Fruit fly (Drosophila melanogaster) whole organism, embryonic: ENCODE results near the gene Mtp.

Experiments
- ATbp ChIP-seq: fragments of 200-800 bp; sonication (Bioruptor generic); optimal IDR thresholded peaks from 2 replicates; lab custom pipeline; 2017; ENCODE audit warnings: missing biosample characterization, mild to moderate bottlenecking, missing genetic modification characterization, missing genetic modification reagents
- Awh ChIP-seq: fragments of 200-800 bp; sonication (Bioruptor generic); IDR thresholded peaks from 2 replicates; pipeline ENCODE4, ENCODE4 v1.3.6; 2022; ENCODE audit warnings: missing biosample characterization, missing genetic modification characterization
- CG10979 ChIP-seq: fragments of 200-800 bp; sonication (Bioruptor generic); optimal IDR thresholded peaks from 2 replicates; lab custom pipeline; 2018; ENCODE audit warnings: missing biosample characterization, mild to moderate bottlenecking, missing genetic modification characterization, moderate library complexity
- CG11504 ChIP-seq: fragments of 200-800 bp; sonication (Bioruptor generic); optimal IDR thresholded peaks from 3 replicates; lab custom pipeline; 2019; ENCODE audit warnings: missing biosample characterization, mild to moderate bottlenecking, missing genetic modification characterization, moderate library complexity
- CG12391 ChIP-seq: fragments of 200-800 bp; sonication (Bioruptor generic); optimal IDR thresholded peaks from 3 replicates; lab custom pipeline; 2018; ENCODE audit warnings: missing biosample characterization, mild to moderate bottlenecking, missing genetic modification characterization, moderate library complexity
- CG13424 ChIP-seq: fragments of 200-800 bp; sonication (Bioruptor generic); optimal IDR thresholded peaks from 2 replicates; lab custom pipeline; 2019; ENCODE audit warnings: missing biosample characterization, mild to moderate bottlenecking, missing genetic modification characterization, moderate library complexity
- CG1603 ChIP-seq: fragments of 200-800 bp; sonication (Bioruptor generic); optimal IDR thresholded peaks from 2 replicates; lab custom pipeline; 2019; ENCODE audit warnings: missing biosample characterization, mild to moderate bottlenecking, missing genetic modification characterization, moderate library complexity
- CG31224 ChIP-seq: fragments of 200-800 bp; sonication (Bioruptor generic); IDR thresholded peaks from 2 replicates; pipeline ENCODE4 v1.3.6; 2022; ENCODE audit warnings: missing biosample characterization, missing genetic modification characterization
- CG3281 ChIP-seq: fragments of 200-800 bp; sonication (Bioruptor generic); optimal IDR thresholded peaks from 3 replicates; lab custom pipeline; 2017; ENCODE audit warnings: missing biosample characterization, mild to moderate bottlenecking, missing genetic modification characterization
- CG6791 ChIP-seq: fragments of 200-800 bp; sonication (Bioruptor generic); IDR thresholded peaks from 3 replicates; pipeline ENCODE4 v1.3.6; 2022; ENCODE audit warnings: missing biosample characterization, missing genetic modification characterization; ENCODE audit not compliant: partially characterized antibody
- CG6813 ChIP-seq: fragments of 200-800 bp; sonication (Bioruptor generic); optimal IDR thresholded peaks from 2 replicates; lab custom pipeline; 2017; ENCODE audit warnings: missing biosample characterization, missing genetic modification characterization, mild to moderate bottlenecking, moderate library complexity, missing genetic modification reagents
- CG7556 ChIP-seq: fragments of 200-800 bp; sonication (Bioruptor generic); optimal IDR thresholded peaks from 2 replicates; lab custom pipeline; 2017; ENCODE audit warnings: missing biosample characterization, mild to moderate bottlenecking, missing genetic modification characterization
- CG9876 ChIP-seq: fragments of 200-800 bp; sonication (Bioruptor generic); optimal IDR thresholded peaks from 2 replicates; lab custom pipeline; 2016; ENCODE audit warnings: missing biosample characterization, missing genetic modification characterization
- D ChIP-seq, 2 experiments: fragments of 200-800 bp in 1 of 2; fragments of >200 bp in 1 of 2; sonication (Bioruptor generic) in 1 of 2; optimal IDR thresholded peaks; 2 replicates in 1 of 2; 3 replicates in 1 of 2; lab custom pipeline; 2017; ENCODE audit warnings: mild to moderate bottlenecking in 1 of 2, missing biosample characterization in 1 of 2, missing genetic modification characterization in 1 of 2, missing genetic modification reagents in 1 of 2
- Dbx ChIP-seq: fragments of 200-800 bp; sonication (Bioruptor generic); IDR thresholded peaks from 3 replicates; pipeline ENCODE4 v1.3.6; 2022; ENCODE audit warnings: missing biosample characterization, missing genetic modification characterization
- Ets65A ChIP-seq: fragments of 200-800 bp; sonication (Bioruptor generic); peaks from one replicate; lab custom pipeline; 2016; ENCODE audit warnings: missing biosample characterization, missing genetic modification characterization
- Fer1 ChIP-seq: fragments of 200-800 bp; sonication (Bioruptor generic); optimal IDR thresholded peaks from 2 replicates; lab custom pipeline; 2017; ENCODE audit warnings: missing biosample characterization, mild to moderate bottlenecking, missing genetic modification characterization
- H15 ChIP-seq: fragments of 200-800 bp; sonication (Bioruptor generic); IDR thresholded peaks from 3 replicates; pipeline ENCODE4 v1.3.6; 2022; ENCODE audit warnings: missing biosample characterization, missing genetic modification characterization
- Nf-YC ChIP-seq: fragments of 200-800 bp; optimal IDR thresholded peaks from 3 replicates; lab custom pipeline; 2019; ENCODE audit warnings: missing biosample characterization, mild to moderate bottlenecking, missing genetic modification characterization, moderate library complexity
- PHDP ChIP-seq: fragments of 200-800 bp; sonication (Bioruptor generic); optimal IDR thresholded peaks from 3 replicates; lab custom pipeline; 2018; ENCODE audit warnings: missing biosample characterization, mild to moderate bottlenecking, missing genetic modification characterization, moderate library complexity
- bsh ChIP-seq, 2 experiments: fragments of 200-800 bp; sonication (Bioruptor generic); optimal IDR thresholded peaks; 2 replicates each; lab custom pipeline; 2017 to 2018; ENCODE audit warnings: mild to moderate bottlenecking in 2 of 2, missing biosample characterization in 2 of 2, missing genetic modification characterization in 2 of 2, moderate library complexity in 1 of 2
- croc ChIP-seq: fragments of 200-800 bp; sonication (Bioruptor generic); conservative IDR thresholded peaks from 3 replicates; pipeline ENCODE4 v1.3.6; 2022; ENCODE audit warnings: missing biosample characterization, missing genetic modification characterization
- cwo ChIP-seq: fragments of 200-800 bp; sonication (Bioruptor generic); optimal IDR thresholded peaks from 3 replicates; lab custom pipeline; 2017; ENCODE audit warnings: missing biosample characterization, missing genetic modification characterization, mild to moderate bottlenecking, moderate library complexity, missing genetic modification reagents
- dmrt99B ChIP-seq: fragments of 200-800 bp; sonication (Bioruptor generic); optimal IDR thresholded peaks from 2 replicates; lab custom pipeline; 2018; ENCODE audit warnings: missing biosample characterization, mild to moderate bottlenecking, missing genetic modification characterization, moderate library complexity
- dysf ChIP-seq: fragments of 200-800 bp; sonication (Bioruptor generic); IDR thresholded peaks from 3 replicates; pipeline ENCODE4 v1.3.6; 2022; ENCODE audit warnings: missing biosample characterization, missing genetic modification characterization
- fd3F ChIP-seq: fragments of 200-800 bp; sonication (Bioruptor generic); optimal IDR thresholded peaks from 2 replicates; lab custom pipeline; 2018; ENCODE audit warnings: missing biosample characterization, mild to moderate bottlenecking, missing genetic modification characterization, moderate library complexity
- fd96Cb ChIP-seq: fragments of 200-800 bp; sonication (Bioruptor generic); optimal IDR thresholded peaks from 2 replicates; lab custom pipeline; 2018; ENCODE audit warnings: missing biosample characterization, mild to moderate bottlenecking, missing genetic modification characterization, moderate library complexity
- ftz-f1 ChIP-seq: fragments of 200-800 bp; sonication (Bioruptor generic); optimal IDR thresholded peaks from 2 replicates; lab custom pipeline; 2016; ENCODE audit warnings: missing biosample characterization, missing genetic modification characterization
- hkb ChIP-seq, 2 experiments: fragments of 200-800 bp in 1 of 2; fragments of >200 bp in 1 of 2; sonication (Bioruptor generic) in 1 of 2; IDR thresholded peaks in 1 of 2; optimal IDR thresholded peaks in 1 of 2; 2 replicates each; pipeline versions ENCODE4 v1.3.6 to Lab custom; 2017 to 2022; ENCODE audit warnings: missing biosample characterization in 1 of 2, missing genetic modification characterization in 1 of 2
- inv ChIP-seq: fragments of 200-800 bp; sonication (Bioruptor generic); IDR thresholded peaks from 2 replicates; pipeline ENCODE4 v1.3.6; 2022; ENCODE audit warnings: missing biosample characterization, missing genetic modification characterization; ENCODE audit not compliant: partially characterized antibody
- lab ChIP-seq: fragments of 200-800 bp; sonication (Bioruptor generic); optimal IDR thresholded peaks from 3 replicates; lab custom pipeline; 2017; ENCODE audit warnings: missing biosample characterization, missing genetic modification characterization, mild to moderate bottlenecking, moderate library complexity, missing genetic modification reagents
- nerfin-1 ChIP-seq: fragments of 200-800 bp; sonication (Bioruptor generic); optimal IDR thresholded peaks from 3 replicates; lab custom pipeline; 2019; ENCODE audit warnings: missing biosample characterization, mild to moderate bottlenecking, missing genetic modification characterization, moderate library complexity
- odd ChIP-seq: fragments of 200-800 bp; sonication (Bioruptor generic); optimal IDR thresholded peaks from 2 replicates; lab custom pipeline; 2017; ENCODE audit warnings: missing biosample characterization, mild to moderate bottlenecking, missing genetic modification characterization
- p53 ChIP-seq: fragments of 200-800 bp; sonication (Bioruptor generic); optimal IDR thresholded peaks from 2 replicates; lab custom pipeline; 2016; ENCODE audit warnings: missing biosample characterization, missing genetic modification characterization
- prd ChIP-seq, 3 experiments: fragments of >200 bp in 2 of 3; fragments of 200-800 bp in 1 of 3; sonication (Bioruptor generic) in 1 of 3; optimal IDR thresholded peaks in 2 of 3; IDR thresholded peaks in 1 of 3; 2 replicates in 2 of 3; 3 replicates in 1 of 3; pipeline versions ENCODE4 v1.3.6 to Lab custom; 2017 to 2022; ENCODE audit warnings: missing biosample characterization in 1 of 3, missing genetic modification characterization in 1 of 3
- row ChIP-seq: fragments of 200-800 bp; sonication (Bioruptor generic); IDR thresholded peaks from 3 replicates; pipeline ENCODE4 v1.3.6; 2022; ENCODE audit warnings: missing biosample characterization, missing genetic modification characterization
- tin ChIP-seq: fragments of 200-800 bp; sonication (Bioruptor generic); optimal IDR thresholded peaks from 3 replicates; lab custom pipeline; 2016; ENCODE audit warnings: missing biosample characterization, missing genetic modification characterization
- tll ChIP-seq, 2 experiments: fragments of 200-800 bp in 1 of 2; fragments of >200 bp in 1 of 2; sonication (Bioruptor generic) in 1 of 2; optimal IDR thresholded peaks; 2 replicates each; lab custom pipeline; 2017 to 2019; ENCODE audit warnings: missing biosample characterization in 2 of 2, missing genetic modification characterization in 2 of 2, mild to moderate bottlenecking in 1 of 2, moderate library complexity in 1 of 2
- toy ChIP-seq: fragments of 200-800 bp; sonication (Bioruptor generic); IDR thresholded peaks from 2 replicates; pipeline ENCODE4 v1.3.6; 2022; ENCODE audit warnings: missing biosample characterization, missing genetic modification characterization
- vvl ChIP-seq: fragments of 200-800 bp; sonication (Bioruptor generic); IDR thresholded peaks from 2 replicates; pipeline ENCODE4 v1.3.6; 2022; ENCODE audit warnings: missing biosample characterization, missing genetic modification characterization
- z ChIP-seq: fragments of 200-800 bp; sonication (Bioruptor generic); IDR thresholded peaks from 3 replicates; pipeline ENCODE4 v1.3.6; 2022; ENCODE audit warnings: missing biosample characterization, missing genetic modification characterization
- zfh1 ChIP-seq: fragments of 200-800 bp; sonication (Bioruptor generic); IDR thresholded peaks from 3 replicates; pipeline ENCODE4 v1.3.6; 2022; ENCODE audit warnings: missing biosample characterization, missing genetic modification characterization

Mtp gene

dm6 chr2L:20951320-20951719 is 28.6 kb upstream of the Mtp start (continued):
- TF ChIP-seq inv (GFP tag; lab: Robert Waterston, UW) (no peak), CG9876 (GFP tag; lab: Kevin White, UChicago) (no peak), lab (peak; percentile 57), zfh1 (GFP tag; lab: Robert Waterston, UW) (0 out of 3 replicates have a peak, but pooled peaks have one; percentile 26), nerfin-1 (tag; lab: Kevin White, UChicago) (peak; percentile 5), croc (GFP tag; lab: Robert Waterston, UW) (peak; percentile 23; the same call in 1 of the 3 replicates), toy (no peak), tll (GFP tag; optimal IDR thresholded peaks at IDR 0.05; lab: Kevin White, UChicago) (no peak), Nf-YC (tag; lab: Kevin White, UChicago) (peak; percentile 29), fd96Cb (tag; lab: Kevin White, UChicago) (peak; percentile 22), vvl (GFP tag; lab: Robert Waterston, UW) (0 out of 2 replicates have a peak, but pooled peaks have one; percentile 25), H15 (peak; percentile 26; the same call in 1 of the 3 replicates), CG13424 (tag; lab: Kevin White, UChicago) (peak; percentile 55), p53 (GFP tag; lab: Kevin White, UChicago) (no peak), Ets65A (GFP tag; lab: Kevin White, UChicago) (peak; percentile 88), odd (no peak), CG7556 (GFP tag; lab: Kevin White, UChicago) (peak; percentile 31), ftz-f1 (GFP tag; lab: Kevin White, UChicago) (no peak), CG12391 (tag; lab: Kevin White, UChicago) (peak; percentile 16), D (optimal IDR thresholded peaks at IDR 0.05; lab: Kevin White, UChicago) (no peak), D (GFP tag; optimal IDR thresholded peaks at IDR 0.05; lab: Kevin White, UChicago) (no peak), row (GFP tag; lab: Robert Waterston, UW) (peak; percentile 48; the same call in 2 of the 3 replicates), Dbx (GFP tag; lab: Robert Waterston, UW) (0 out of 3 replicates have a peak, but pooled peaks have one; percentile 26), bsh (GFP tag; optimal IDR thresholded peaks at IDR 0.05; lab: Kevin White, UChicago) (peak in 1 of 2 experiments; percentile 37), ATbp (GFP tag; lab: Kevin White, UChicago) (peak; percentile 9), prd (optimal IDR thresholded peaks at IDR 0.05; lab: Kevin White, UChicago) (no peak), prd (GFP tag; IDR thresholded peaks at IDR 0.05; lab: Robert Waterston, UW) (0 out of 3 replicates have a peak, but pooled peaks have one; percentile 14), PHDP (tag; lab: Kevin White, UChicago) (peak; percentile 37), dmrt99B (tag; lab: Kevin White, UChicago) (peak; percentile 71), CG3281 (GFP tag; lab: Kevin White, UChicago) (peak; percentile 37), tin (no peak), cwo (peak; percentile 25), CG1603 (tag; lab: Kevin White, UChicago) (peak; percentile 29), fd3F (GFP tag; lab: Kevin White, UChicago) (peak; percentile 31), CG31224 (no peak), CG11504 (peak; percentile 58), hkb (optimal IDR thresholded peaks at IDR 0.05; lab: Kevin White, UChicago) (no peak), hkb (GFP tag; IDR thresholded peaks at IDR 0.05; lab: Robert Waterston, UW) (no peak), dysf (GFP tag; lab: Robert Waterston, UW) (peak; percentile 36; the same call in 1 of the 3 replicates), Fer1 (GFP tag; lab: Kevin White, UChicago) (peak; percentile 62), Awh (GFP tag; lab: Robert Waterston, UW) (no peak), z (GFP tag; lab: Robert Waterston, UW) (no peak), CG6813 (GFP tag; lab: Kevin White, UChicago) (peak; percentile 16), CG10979 (tag; lab: Kevin White, UChicago) (peak; percentile 45), CG6791 (no peak)
